Worm (Caenorhabditis elegans) whole organism, late embryonic: ENCODE data around the gene dhs-13.

ENCODE experiments used
- ceh-30 ChIP-seq: fragments of 150-350 bp; optimal IDR thresholded peaks from 2 replicates; lab custom pipeline; 2014; ENCODE audit warnings: missing biosample characterization, missing genetic modification characterization
- ceh-34 ChIP-seq: sonication (generic microtip); optimal IDR thresholded peaks from 2 replicates; lab custom pipeline; 2016; ENCODE audit warnings: mild to moderate bottlenecking, missing genetic modification characterization, missing compliant biosample characterization
- ref-2 ChIP-seq: sonication (generic microtip); optimal IDR thresholded peaks from 2 replicates; lab custom pipeline; 2016; ENCODE audit warnings: missing genetic modification characterization, missing compliant biosample characterization
- rnt-1 ChIP-seq: sonication (generic microtip); optimal IDR thresholded peaks from 2 replicates; lab custom pipeline; 2016; ENCODE audit warnings: missing genetic modification characterization, missing compliant biosample characterization
- sdc-2 ChIP-seq: sonication (generic microtip); optimal IDR thresholded peaks from 2 replicates; lab custom pipeline; 2016; ENCODE audit warnings: missing genotype, missing genetic modification characterization, missing compliant biosample characterization

DNA sequence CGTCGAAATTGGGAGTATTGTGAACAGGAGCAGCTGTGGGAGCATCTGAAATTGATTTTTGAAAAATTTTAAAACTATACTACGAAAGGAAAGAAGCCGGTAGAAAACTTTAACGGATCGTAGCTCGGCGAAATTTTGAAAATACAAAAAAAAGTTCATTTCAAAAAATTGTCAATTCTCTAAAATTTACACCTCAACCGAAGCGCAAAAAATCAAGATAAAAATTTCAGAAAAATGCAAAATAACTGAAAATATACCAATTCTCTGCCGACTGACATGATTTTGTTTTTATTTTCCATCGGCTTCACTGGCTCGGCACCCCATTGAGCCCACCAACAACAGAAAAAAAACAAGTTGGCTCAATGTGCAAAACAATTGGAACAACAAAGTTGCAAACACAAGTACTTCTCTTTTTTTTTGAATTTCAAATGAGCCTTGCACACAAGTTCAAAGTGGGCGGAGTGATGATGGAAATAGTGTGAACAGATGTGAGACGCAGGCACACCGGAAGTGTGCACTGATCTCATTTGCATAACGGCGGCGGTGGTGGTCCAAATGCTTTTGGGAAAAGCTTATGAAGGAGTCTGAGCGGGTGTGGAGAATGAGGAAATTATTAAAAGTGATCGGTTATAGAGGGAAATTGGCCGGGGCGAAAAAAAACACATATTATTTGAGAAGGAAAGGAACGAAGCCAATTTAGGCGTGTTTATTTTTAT lies 3.5 kb upstream of the dhs-13 start, which contains the start of gene F36H9.7:
- TF ChIP-seq ceh-30 (tag; lab: Kevin White, UChicago) (no peak), rnt-1 (tag; lab: Kevin White, UChicago) (no peak), sdc-2 (tag; lab: Kevin White, UChicago) (no peak), ceh-34 (tag; lab: Kevin White, UChicago) (no peak), ref-2 (tag; lab: Kevin White, UChicago) (no peak)
